Worm (Caenorhabditis elegans) whole organism, L4 larva: Measurements from ENCODE around the gene F10G7.10.

Experiments
- D1046.2 ChIP-seq: fragments of 200-800 bp; sonication (Bioruptor generic); IDR thresholded peaks from 2 replicates; pipeline ENCODE4 v1.3.6; 2022; ENCODE audit warnings: missing genetic modification characterization, missing compliant biosample characterization
- F26F4.8 ChIP-seq: fragments of 200-800 bp; sonication (Bioruptor generic); conservative IDR thresholded peaks from 2 replicates; pipeline ENCODE4 v1.3.6; 2022; ENCODE audit warnings: missing genetic modification characterization, missing compliant biosample characterization
- aha-1 ChIP-seq: fragments of 150-350 bp; peaks from one replicate; lab custom pipeline; 2014; ENCODE audit warnings: missing biosample characterization, missing genetic modification characterization
- aly-2 ChIP-seq: sonication (generic microtip); optimal IDR thresholded peaks from 2 replicates; lab custom pipeline; 2018; ENCODE audit warnings: missing biosample characterization, missing genetic modification characterization
- ama-1 ChIP-seq: fragments of 150-350 bp; optimal IDR thresholded peaks from 2 replicates; lab custom pipeline; 2014; ENCODE audit warnings: inconsistent platforms, mixed read lengths
- attf-4 ChIP-seq: sonication (generic microtip); optimal IDR thresholded peaks from 3 replicates; lab custom pipeline; 2017; ENCODE audit warnings: missing biosample characterization, missing genetic modification characterization
- ceh-20 ChIP-seq: fragments of 200-800 bp; sonication (Bioruptor generic); IDR thresholded peaks from 2 replicates; pipeline ENCODE4 v1.3.6; 2022; ENCODE audit warnings: missing genetic modification reagents, missing genetic modification characterization, missing compliant biosample characterization
- ceh-32 ChIP-seq: sonication (generic microtip); optimal IDR thresholded peaks from 2 replicates; lab custom pipeline; 2016; ENCODE audit warnings: mild to moderate bottlenecking, missing genetic modification characterization, missing compliant biosample characterization; ENCODE audit not compliant: poor library complexity
- ceh-44 ChIP-seq: fragments of 200-800 bp; sonication (Bioruptor generic); IDR thresholded peaks from 2 replicates; pipeline ENCODE4 v1.3.6; 2022; ENCODE audit warnings: missing genetic modification reagents, missing genetic modification characterization, missing compliant biosample characterization
- ces-1 ChIP-seq: fragments of 150-350 bp; sonication (generic microtip); optimal IDR thresholded peaks from 4 replicates; lab custom pipeline; 2014; ENCODE audit warnings: missing biosample characterization, missing genetic modification reagents, missing genetic modification characterization
- daf-19 ChIP-seq: fragments of 200-800 bp; sonication (Bioruptor generic); conservative IDR thresholded peaks from 2 replicates; pipeline ENCODE4 v1.3.6; 2022; ENCODE audit warnings: missing genetic modification characterization, missing compliant biosample characterization
- dmd-8 ChIP-seq: fragments of 200-800 bp; sonication (Bioruptor generic); IDR thresholded peaks from 2 replicates; pipeline ENCODE4 v1.3.6; 2022; ENCODE audit warnings: missing genetic modification characterization, missing compliant biosample characterization
- duxl-1 ChIP-seq: sonication (generic microtip); optimal IDR thresholded peaks from 2 replicates; lab custom pipeline; 2016; ENCODE audit warnings: mild to moderate bottlenecking, missing genetic modification characterization, moderate library complexity, missing compliant biosample characterization; ENCODE audit not compliant: poor library complexity
- dve-1 ChIP-seq: sonication (generic microtip); optimal IDR thresholded peaks from 2 replicates; lab custom pipeline; 2017; ENCODE audit warnings: antibody characterized with exemption, mild to moderate bottlenecking, missing genetic modification characterization, missing compliant biosample characterization; ENCODE audit not compliant: insufficient read depth
- fos-1 ChIP-seq: fragments of 150-350 bp; optimal IDR thresholded peaks from 2 replicates; lab custom pipeline; 2014; ENCODE audit warnings: missing biosample characterization, missing genetic modification characterization
- gei-8 ChIP-seq: fragments of 200-800 bp; sonication (Bioruptor generic); optimal IDR thresholded peaks from 2 replicates; lab custom pipeline; 2018; ENCODE audit warnings: mild to moderate bottlenecking, missing genetic modification characterization, missing compliant biosample characterization
- hif-1 ChIP-seq, 2 experiments: sonication (generic microtip); optimal IDR thresholded peaks; 2 replicates each; lab custom pipeline; 2016 to 2017; ENCODE audit warnings: missing compliant biosample characterization in 2 of 2, missing genetic modification characterization in 2 of 2, missing genetic modification reagents in 2 of 2, missing genotype in 2 of 2, mild to moderate bottlenecking in 1 of 2
- hlh-11 ChIP-seq: fragments of 200-800 bp; sonication (Bioruptor generic); optimal IDR thresholded peaks from 2 replicates; lab custom pipeline; 2018; ENCODE audit warnings: mild to moderate bottlenecking, missing genetic modification characterization, missing compliant biosample characterization
- hlh-30 ChIP-seq: sonication (generic microtip); optimal IDR thresholded peaks from 2 replicates; lab custom pipeline; 2017; ENCODE audit warnings: antibody characterized with exemption, mild to moderate bottlenecking, missing genetic modification characterization, missing compliant biosample characterization; ENCODE audit not compliant: insufficient read depth
- lin-1 ChIP-seq: fragments of 200-800 bp; sonication (Bioruptor generic); IDR thresholded peaks from 2 replicates; pipeline ENCODE4 v1.3.6; 2022; ENCODE audit warnings: missing genetic modification reagents, missing genetic modification characterization, missing compliant biosample characterization
- lin-13 ChIP-seq: fragments of 150-350 bp; optimal IDR thresholded peaks from 2 replicates; lab custom pipeline; 2014; ENCODE audit warnings: missing biosample characterization, missing genetic modification reagents, missing genetic modification characterization
- lin-29 ChIP-seq: fragments of 200-800 bp; sonication (Bioruptor generic); IDR thresholded peaks from 2 replicates; pipeline ENCODE4 v1.3.6; 2022; ENCODE audit warnings: missing genetic modification reagents, missing genetic modification characterization, missing compliant biosample characterization
- lin-39 ChIP-seq: fragments of 150-350 bp; optimal IDR thresholded peaks from 2 replicates; lab custom pipeline; 2014; ENCODE audit warnings: missing biosample characterization, missing genetic modification reagents, missing genetic modification characterization
- lir-3 ChIP-seq: sonication (generic microtip); optimal IDR thresholded peaks from 2 replicates; lab custom pipeline; 2016; ENCODE audit warnings: mild to moderate bottlenecking, missing genetic modification characterization, missing compliant biosample characterization
- madf-5 ChIP-seq, 2 experiments: fragments of 200-800 bp; sonication (Bioruptor generic); IDR thresholded peaks; 2 replicates each; pipeline ENCODE4 v1.3.6; 2022; ENCODE audit warnings: missing compliant biosample characterization in 2 of 2, missing genetic modification characterization in 2 of 2
- mdt-29 ChIP-seq: fragments of 200-800 bp; sonication (Bioruptor generic); IDR thresholded peaks from 2 replicates; pipeline ENCODE4 v1.3.6; 2022; ENCODE audit warnings: missing genetic modification reagents, missing genetic modification characterization, missing compliant biosample characterization
- mes-2 ChIP-seq: sonication (generic microtip); optimal IDR thresholded peaks from 2 replicates; lab custom pipeline; 2016; ENCODE audit warnings: missing genotype, mild to moderate bottlenecking, missing genetic modification characterization, missing compliant biosample characterization; ENCODE audit not compliant: poor library complexity, severe bottlenecking
- mxl-3 ChIP-seq: fragments of 200-800 bp; sonication (Bioruptor generic); optimal IDR thresholded peaks from 2 replicates; lab custom pipeline; 2018; ENCODE audit warnings: mild to moderate bottlenecking, missing genetic modification characterization, missing compliant biosample characterization
- nhr-237 ChIP-seq: sonication (generic microtip); optimal IDR thresholded peaks from 2 replicates; lab custom pipeline; 2017; ENCODE audit warnings: missing biosample characterization, missing genetic modification characterization
- nhr-28 ChIP-seq: fragments of 150-350 bp; optimal IDR thresholded peaks from 2 replicates; lab custom pipeline; 2014; ENCODE audit warnings: missing biosample characterization, missing genetic modification characterization
- nhr-41 ChIP-seq: fragments of 200-800 bp; sonication (Bioruptor generic); IDR thresholded peaks from 2 replicates; pipeline ENCODE4 v1.3.6; 2022; ENCODE audit warnings: missing genetic modification reagents, missing genetic modification characterization, missing compliant biosample characterization
- nhr-48 ChIP-seq: sonication (generic microtip); optimal IDR thresholded peaks from 2 replicates; lab custom pipeline; 2016; ENCODE audit warnings: mild to moderate bottlenecking, missing genetic modification characterization, missing compliant biosample characterization
- nhr-6 ChIP-seq: fragments of 150-350 bp; optimal IDR thresholded peaks from 2 replicates; lab custom pipeline; 2014; ENCODE audit warnings: missing biosample characterization, missing genetic modification characterization
- pha-4 ChIP-seq, 2 experiments: fragments of 150-350 bp in 1 of 2; fragments of 200-800 bp in 1 of 2; sonication (Bioruptor generic) in 1 of 2; IDR thresholded peaks in 1 of 2; optimal IDR thresholded peaks in 1 of 2; 2 replicates each; pipeline versions ENCODE4 v1.3.6 to Lab custom; 2014 to 2022; ENCODE audit warnings: missing genetic modification characterization in 2 of 2, missing genetic modification reagents in 2 of 2, missing biosample characterization in 1 of 2, missing compliant biosample characterization in 1 of 2
- rbr-2 ChIP-seq: sonication (generic microtip); optimal IDR thresholded peaks from 2 replicates; lab custom pipeline; 2016; ENCODE audit warnings: missing genotype, missing genetic modification characterization, missing compliant biosample characterization
- sdz-12 ChIP-seq: fragments of 200-800 bp; sonication (Bioruptor generic); optimal IDR thresholded peaks from 2 replicates; lab custom pipeline; 2018; ENCODE audit warnings: mild to moderate bottlenecking, missing genetic modification characterization, missing compliant biosample characterization
- skn-1 ChIP-seq: fragments of 150-350 bp; optimal IDR thresholded peaks from 2 replicates; lab custom pipeline; 2014; ENCODE audit warnings: missing biosample characterization, missing genetic modification characterization
- snpc-1.2 ChIP-seq: fragments of 200-800 bp; sonication (Bioruptor generic); IDR thresholded peaks from 2 replicates; pipeline ENCODE4 v1.3.6; 2022; ENCODE audit warnings: missing genetic modification reagents, missing genetic modification characterization, missing compliant biosample characterization
- snpc-4 ChIP-seq: fragments of 150-350 bp; optimal IDR thresholded peaks from 2 replicates; lab custom pipeline; 2014; ENCODE audit warnings: missing biosample characterization, missing genetic modification characterization
- spr-1 ChIP-seq: sonication (generic microtip); optimal IDR thresholded peaks from 2 replicates; lab custom pipeline; 2016; ENCODE audit warnings: mild to moderate bottlenecking, missing genetic modification characterization, missing compliant biosample characterization
- spr-3 ChIP-seq: fragments of 200-800 bp; sonication (Bioruptor generic); optimal IDR thresholded peaks from 2 replicates; lab custom pipeline; 2018; ENCODE audit warnings: mild to moderate bottlenecking, missing genetic modification characterization, missing compliant biosample characterization
- tag-97 ChIP-seq: fragments of 200-800 bp; sonication (Bioruptor generic); IDR thresholded peaks from 2 replicates; pipeline ENCODE4 v1.3.6; 2022; ENCODE audit warnings: missing genetic modification characterization, missing compliant biosample characterization
- unc-130 ChIP-seq: sonication (generic microtip); optimal IDR thresholded peaks from 2 replicates; lab custom pipeline; 2016; ENCODE audit warnings: missing genetic modification reagents, missing genetic modification characterization, missing compliant biosample characterization
- unc-39 ChIP-seq: sonication (generic microtip); optimal IDR thresholded peaks from 2 replicates; lab custom pipeline; 2017; ENCODE audit warnings: missing biosample characterization, missing genetic modification characterization
- vab-7 ChIP-seq: fragments of 200-800 bp; sonication (Bioruptor generic); IDR thresholded peaks from 2 replicates; pipeline ENCODE4 v1.3.6; 2022; ENCODE audit warnings: missing genetic modification reagents, missing genetic modification characterization, missing compliant biosample characterization
- zfp-3 ChIP-seq: fragments of 200-800 bp; sonication (Bioruptor generic); conservative IDR thresholded peaks from 2 replicates; pipeline ENCODE4 v1.3.6; 2022; ENCODE audit warnings: missing genetic modification reagents, missing genetic modification characterization, missing compliant biosample characterization
- zip-2 ChIP-seq: fragments of 150-350 bp; optimal IDR thresholded peaks from 2 replicates; lab custom pipeline; 2014; ENCODE audit warnings: missing biosample characterization, missing genetic modification characterization
- ztf-11 ChIP-seq: fragments of 150-350 bp; optimal IDR thresholded peaks from 2 replicates; lab custom pipeline; 2014; ENCODE audit warnings: missing biosample characterization, missing genetic modification characterization

The F10G7.10 gene

ce11 chrII:4769886-4770285 lies 43.8 kb upstream of the F10G7.10 start (continued):
- TF ChIP-seq zfp-3 (GFP tag; lab: Robert Waterston, UW) (no peak), snpc-4 (tag; lab: Kevin White, UChicago) (no peak), ceh-44 (GFP tag; lab: Robert Waterston, UW) (no peak), hif-1 (tag; optimal IDR thresholded peaks at IDR 0.05; lab: Kevin White, UChicago) (no peak), daf-19 (GFP tag; lab: Robert Waterston, UW) (no peak), hlh-30 (tag; lab: Kevin White, UChicago) (peak; percentile 62), sdz-12 (GFP tag; lab: Kevin White, UChicago) (no peak), mdt-29 (GFP tag; lab: Robert Waterston, UW) (0 out of 2 replicates have a peak, but pooled peaks have one; percentile 33), mes-2 (tag; lab: Kevin White, UChicago) (no peak), F26F4.8 (GFP tag; lab: Robert Waterston, UW) (no peak), dmd-8 (no peak), aha-1 (tag; lab: Kevin White, UChicago) (no peak), attf-4 (tag; lab: Kevin White, UChicago) (no peak), duxl-1 (tag; lab: Kevin White, UChicago) (no peak), lir-3 (tag; lab: Kevin White, UChicago) (no peak), unc-39 (no peak), D1046.2 (GFP tag; lab: Robert Waterston, UW) (no peak), skn-1 (tag; lab: Kevin White, UChicago) (no peak), nhr-28 (tag; lab: Kevin White, UChicago) (peak; percentile 84), lin-1 (GFP tag; lab: Robert Waterston, UW) (peak; percentile 61), ceh-20 (GFP tag; lab: Robert Waterston, UW) (no peak), pha-4 (GFP tag; IDR thresholded peaks at IDR 0.05; lab: Robert Waterston, UW) (no peak), pha-4 (tag; optimal IDR thresholded peaks at IDR 0.05; lab: Kevin White, UChicago) (no peak), nhr-237 (tag; lab: Kevin White, UChicago) (no peak), unc-130 (GFP tag; lab: Kevin White, UChicago) (no peak), madf-5 (GFP tag; IDR thresholded peaks at IDR 0.05; lab: Robert Waterston, UW) (no peak)

ce11 chrII:4769096-4769495 lies 43.0 kb upstream of the F10G7.10 start:
- TF ChIP-seq gei-8 (GFP tag; lab: Kevin White, UChicago), result no peak
- TF ChIP-seq spr-3 (GFP tag; lab: Kevin White, UChicago), result no peak
- no peak for TF ChIP-seq unc-130 (GFP tag; lab: Kevin White, UChicago)
- peak; percentile 73 for TF ChIP-seq hlh-11 (tag; lab: Kevin White, UChicago)
- TF ChIP-seq lir-3 (tag; lab: Kevin White, UChicago), result no peak
- no peak for TF ChIP-seq aly-2 (tag; lab: Kevin White, UChicago)
- no peak for TF ChIP-seq ces-1 (GFP tag; lab: Kevin White, UChicago)
- no peak for TF ChIP-seq lin-39 (tag; lab: Kevin White, UChicago)
- no peak for TF ChIP-seq vab-7 (GFP tag; lab: Robert Waterston, UW)
- no peak for TF ChIP-seq lin-13 (GFP tag; lab: Kevin White, UChicago)
- no peak for TF ChIP-seq nhr-41 (GFP tag; lab: Robert Waterston, UW)
- no peak for TF ChIP-seq ztf-11 (tag; lab: Kevin White, UChicago)
- TF ChIP-seq duxl-1 (tag; lab: Kevin White, UChicago), result no peak
- TF ChIP-seq D1046.2 (GFP tag; lab: Robert Waterston, UW), result no peak
- TF ChIP-seq nhr-6, result no peak
- TF ChIP-seq dve-1 (tag; lab: Kevin White, UChicago), result peak; percentile 84
- no peak for TF ChIP-seq ama-1 (lab: Kevin White, UChicago)
- no peak for TF ChIP-seq madf-5 (GFP tag; IDR thresholded peaks at IDR 0.05; lab: Robert Waterston, UW)
- no peak for TF ChIP-seq zfp-3 (GFP tag; lab: Robert Waterston, UW)
- no peak for TF ChIP-seq lin-29 (GFP tag; lab: Robert Waterston, UW)
- TF ChIP-seq mxl-3 (GFP tag; lab: Kevin White, UChicago), result no peak
- TF ChIP-seq nhr-28 (tag; lab: Kevin White, UChicago), result peak; percentile 79
- TF ChIP-seq zip-2, result no peak
- no peak for TF ChIP-seq ceh-44 (GFP tag; lab: Robert Waterston, UW)
- no peak for TF ChIP-seq unc-39
- no peak for TF ChIP-seq fos-1 (tag; lab: Kevin White, UChicago)
- no peak for TF ChIP-seq rbr-2 (tag; lab: Kevin White, UChicago)
- TF ChIP-seq nhr-48, result peak; percentile 25
- no peak for TF ChIP-seq ceh-32 (tag; lab: Kevin White, UChicago)
- TF ChIP-seq lin-1 (GFP tag; lab: Robert Waterston, UW), result peak; percentile 87
- no peak for TF ChIP-seq spr-1 (tag; lab: Kevin White, UChicago)
- no peak for TF ChIP-seq tag-97
- no peak for TF ChIP-seq F26F4.8 (GFP tag; lab: Robert Waterston, UW)
- TF ChIP-seq snpc-1.2 (GFP tag; lab: Robert Waterston, UW), result no peak
